Fruit fly (Drosophila melanogaster): Measurements from ENCODE around the gene Tsp26A.

The Tsp26A gene

dm6 chr2L:5980862-5981432 is 19.1 kb upstream of the Tsp26A start, which contains the start of gene chic (continued):
- TF ChIP-seq Dif (GFP tag; optimal IDR thresholded peaks at IDR 0.05; ENCODE audit: partially characterized antibody), result no peak
- no peak for TF ChIP-seq pan (optimal IDR thresholded peaks at IDR 0.05)
- TF ChIP-seq foxo (GFP tag; optimal IDR thresholded peaks at IDR 0.05), result peak in 1 of 2 experiments; percentile 53
- TF ChIP-seq Jra (GFP tag; optimal IDR thresholded peaks at IDR 0.05), result no peak
- peak; percentile 19 for TF ChIP-seq fru (GFP tag; optimal IDR thresholded peaks at IDR 0.05)

- TF ChIP-seq Dfd (GFP tag; optimal IDR thresholded peaks at IDR 0.05) (no peak), OdsH (GFP tag; optimal IDR thresholded peaks at IDR 0.05) (no peak), Hnf4 (GFP tag; optimal IDR thresholded peaks at IDR 0.05) (no peak), CG9705 (GFP tag; optimal IDR thresholded peaks at IDR 0.05) (peak; percentile 5), fru (GFP tag; optimal IDR thresholded peaks at IDR 0.05) (no peak), HLH106 (tag; optimal IDR thresholded peaks at IDR 0.05) (peak; percentile 14), foxo (GFP tag; optimal IDR thresholded peaks at IDR 0.05) (no peak), psq (GFP tag; optimal IDR thresholded peaks at IDR 0.05) (no peak), rgr (GFP tag; optimal IDR thresholded peaks at IDR 0.05) (peak; percentile 0), lola (GFP tag; optimal IDR thresholded peaks at IDR 0.05) (no peak), dmrt93B (GFP tag; optimal IDR thresholded peaks at IDR 0.05) (peak; percentile 50), Dif (GFP tag; optimal IDR thresholded peaks at IDR 0.05; ENCODE audit: partially characterized antibody) (peak; percentile 91), usp (GFP tag; optimal IDR thresholded peaks at IDR 0.05) (no peak), Vsx2 (GFP tag; optimal IDR thresholded peaks at IDR 0.05; ENCODE audit: partially characterized antibody) (no peak), dl (GFP tag; optimal IDR thresholded peaks at IDR 0.05; ENCODE audit: insufficient read depth in 1 of 2, partially characterized antibody in 2 of 2) (peak; percentile 70 to 84), tai (GFP tag; optimal IDR thresholded peaks at IDR 0.05) (peak; percentile 21), Jra (GFP tag; optimal IDR thresholded peaks at IDR 0.05) (no peak), ey (GFP tag; optimal IDR thresholded peaks at IDR 0.05) (no peak), woc (GFP tag; optimal IDR thresholded peaks at IDR 0.05) (no peak), N (GFP tag; optimal IDR thresholded peaks at IDR 0.05) (no peak), Abd-B (GFP tag; optimal IDR thresholded peaks at IDR 0.05) (no peak), br (GFP tag; optimal IDR thresholded peaks at IDR 0.05) (no peak), Rel (GFP tag; optimal IDR thresholded peaks at IDR 0.05) (no peak), Rel (tag; optimal IDR thresholded peaks at IDR 0.05) (peak; percentile 100)
Observed at dm6 chr2L:5981433-5982333, 18.3 kb upstream of the Tsp26A start, which contains the start of gene eIF4A. eIF4A (plus strand) TSS chr2L:5981764.

- TF ChIP-seq h (GFP tag; optimal IDR thresholded peaks at IDR 0.05), result peak; percentile 72
- no peak for TF ChIP-seq tai (GFP tag; optimal IDR thresholded peaks at IDR 0.05)
- TF ChIP-seq CrebA (GFP tag; optimal IDR thresholded peaks at IDR 0.05; ENCODE audit: borderline replicate concordance), result no peak
- no peak for TF ChIP-seq N (GFP tag; optimal IDR thresholded peaks at IDR 0.05)
- TF ChIP-seq rgr (GFP tag; optimal IDR thresholded peaks at IDR 0.05), result peak; percentile 70
- TF ChIP-seq Abd-B (GFP tag; optimal IDR thresholded peaks at IDR 0.05), result no peak
- TF ChIP-seq HLH106 (tag; optimal IDR thresholded peaks at IDR 0.05), result peak; percentile 37
- TF ChIP-seq woc (GFP tag; optimal IDR thresholded peaks at IDR 0.05), result no peak
- TF ChIP-seq Sp1 (GFP tag; optimal IDR thresholded peaks at IDR 0.05), result peak; percentile 73
- peak; percentile 32 for TF ChIP-seq Rel (GFP tag; optimal IDR thresholded peaks at IDR 0.05)
- TF ChIP-seq Rel (tag; optimal IDR thresholded peaks at IDR 0.05), result peak; percentile 75
- peak; percentile 32 for TF ChIP-seq psq (GFP tag; optimal IDR thresholded peaks at IDR 0.05)
- TF ChIP-seq Hr83 (GFP tag; optimal IDR thresholded peaks at IDR 0.05; ENCODE audit: poor library complexity, severe bottlenecking), result peak; percentile 64
- TF ChIP-seq usp (GFP tag; optimal IDR thresholded peaks at IDR 0.05), result no peak
- TF ChIP-seq fru (GFP tag; optimal IDR thresholded peaks at IDR 0.05), result peak; percentile 52
- peak; percentile 73 for TF ChIP-seq Jra (GFP tag; optimal IDR thresholded peaks at IDR 0.05)
- peak; percentile 47 to 67 for TF ChIP-seq foxo (GFP tag; optimal IDR thresholded peaks at IDR 0.05)
- no peak for TF ChIP-seq CG32264 (GFP tag; optimal IDR thresholded peaks at IDR 0.05)
- peak; percentile 78 for TF ChIP-seq Hnf4 (GFP tag; optimal IDR thresholded peaks at IDR 0.05)
- TF ChIP-seq CG9705 (GFP tag; optimal IDR thresholded peaks at IDR 0.05), result peak; percentile 11
- peak; percentile 79 for TF ChIP-seq Dif (GFP tag; optimal IDR thresholded peaks at IDR 0.05; ENCODE audit: partially characterized antibody)
- peak; percentile 1 for TF ChIP-seq ey (GFP tag; optimal IDR thresholded peaks at IDR 0.05)
- peak; percentile 73 for TF ChIP-seq br (GFP tag; optimal IDR thresholded peaks at IDR 0.05)
- no peak for TF ChIP-seq Myc (optimal IDR thresholded peaks at IDR 0.05)
- TF ChIP-seq OdsH (GFP tag; optimal IDR thresholded peaks at IDR 0.05), result peak; percentile 38
- TF ChIP-seq sv (GFP tag; optimal IDR thresholded peaks at IDR 0.05), result peak; percentile 27
- TF ChIP-seq dl (GFP tag; optimal IDR thresholded peaks at IDR 0.05; ENCODE audit: insufficient read depth in 1 of 2, partially characterized antibody in 2 of 2), result peak in 1 of 2 experiments; percentile 46
Observed at dm6 chr2L:5982334-5982987, 17.6 kb upstream of the Tsp26A start.

All from whole organism, wandering third instar larva.